Worm (Caenorhabditis elegans) whole organism, early embryonic: ENCODE results near the gene taf-6.2.

Source experiments
- B0310.2 ChIP-seq: sonication (generic microtip); optimal IDR thresholded peaks from 2 replicates; lab custom pipeline; 2016; ENCODE audit warnings: mild to moderate bottlenecking, missing genetic modification characterization, missing compliant biosample characterization
- aly-1 ChIP-seq: sonication (generic microtip); optimal IDR thresholded peaks from 2 replicates; lab custom pipeline; 2016; ENCODE audit warnings: missing genetic modification characterization, missing compliant biosample characterization
- ama-1 ChIP-seq: fragments of 150-350 bp; optimal IDR thresholded peaks from 2 replicates; lab custom pipeline; 2014
- ceh-13 ChIP-seq: fragments of 200-800 bp; sonication (Bioruptor generic); optimal IDR thresholded peaks from 2 replicates; lab custom pipeline; 2018; ENCODE audit warnings: mild to moderate bottlenecking, missing genetic modification characterization, missing compliant biosample characterization
- flt-1 ChIP-seq: fragments of 200-800 bp; sonication (Bioruptor generic); IDR thresholded peaks from 2 replicates; pipeline ENCODE4 v1.3.6; 2022; ENCODE audit warnings: missing genetic modification characterization, missing compliant biosample characterization
- hnd-1 ChIP-seq: sonication (generic microtip); optimal IDR thresholded peaks from 2 replicates; lab custom pipeline; 2016; ENCODE audit warnings: missing genetic modification characterization, missing compliant biosample characterization
- pes-1 ChIP-seq: fragments of 200-800 bp; sonication (Bioruptor generic); IDR thresholded peaks from 2 replicates; pipeline ENCODE4 v1.3.6; 2022; ENCODE audit warnings: missing genetic modification reagents, missing genetic modification characterization, missing compliant biosample characterization
- tbx-37 ChIP-seq: fragments of 200-800 bp; sonication (Bioruptor generic); conservative IDR thresholded peaks from 2 replicates; pipeline ENCODE4 v1.3.6; 2022; ENCODE audit warnings: missing genetic modification reagents, missing genetic modification characterization, missing compliant biosample characterization

DNA sequence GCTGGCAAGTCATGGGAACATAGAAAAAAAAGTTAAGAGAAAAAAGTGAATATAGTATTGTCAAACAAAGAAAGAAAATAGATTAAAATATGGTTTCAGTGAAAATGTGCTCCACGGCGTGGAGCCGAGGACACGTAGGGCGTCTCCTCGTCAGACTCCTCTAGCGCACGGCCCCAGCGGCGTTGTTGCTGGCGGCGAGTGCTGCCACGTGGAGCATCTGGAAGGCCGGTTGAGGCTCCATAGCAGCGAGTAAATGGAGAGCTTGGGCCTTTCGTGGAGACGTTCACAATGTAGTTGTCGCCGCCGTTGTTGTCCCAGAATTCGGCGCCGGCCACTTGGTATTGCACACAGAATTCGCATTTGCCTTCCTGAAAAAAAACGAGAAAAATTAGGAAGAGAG is 49.0 kb downstream of the taf-6.2 start:
- TF ChIP-seq aly-1 (tag; lab: Kevin White, UChicago) (no peak), B0310.2 (tag; lab: Kevin White, UChicago) (no peak), ceh-13 (GFP tag; lab: Kevin White, UChicago) (no peak), pes-1 (no peak), tbx-37 (GFP tag; lab: Robert Waterston, UW) (no peak), ama-1 (lab: Kevin White, UChicago) (no peak), flt-1 (no peak), hnd-1 (tag; lab: Kevin White, UChicago) (no peak)
